Fruit fly (Drosophila melanogaster): ENCODE results near the gene RpS19b.
A peak's percentile ranks its signal among the peaks of the same experiment; 100 is the strongest.

Gene RpS19b

DNA sequence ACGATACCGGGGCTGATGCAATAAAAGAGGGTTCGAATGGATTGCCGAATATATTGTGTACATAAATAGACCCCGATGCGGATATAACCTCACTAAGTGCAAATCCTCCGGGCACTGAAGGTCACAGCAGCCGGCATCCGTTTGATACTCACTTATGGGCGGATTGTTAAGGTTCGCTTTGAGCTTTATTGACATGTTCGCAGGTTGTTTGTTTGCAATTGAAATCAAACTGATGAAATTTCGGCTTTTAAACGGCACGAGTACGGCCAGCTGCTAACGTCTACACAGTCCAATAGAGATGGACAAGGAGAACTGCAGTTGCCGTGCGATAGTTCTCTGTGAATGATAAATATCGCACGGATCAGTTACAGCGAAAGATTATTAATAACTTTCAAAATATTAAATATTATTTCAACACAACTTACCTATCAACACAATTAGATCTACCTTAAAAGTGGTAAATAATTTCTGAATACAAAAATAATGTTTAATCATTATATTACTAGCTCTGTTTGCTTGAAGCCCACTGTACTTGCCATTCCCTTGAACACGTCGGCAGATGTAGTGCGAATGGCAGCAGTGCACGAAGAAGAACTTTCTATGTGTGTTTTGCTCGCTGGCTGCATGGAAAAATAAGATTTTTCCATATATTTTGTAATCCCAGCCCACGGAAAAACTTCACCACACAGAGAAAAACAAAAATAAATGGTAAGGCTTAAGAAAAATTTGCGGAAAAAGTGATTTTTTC lies 24.9 kb upstream of the RpS19b start, which contains the start of the genes GluProRS and AP-1sigma (continued):
- TF ChIP-seq tna (GFP tag; IDR thresholded peaks at IDR 0.05; ENCODE audit: partially characterized antibody) (peak; percentile 76; the same call in 1 of the 2 replicates), CG8478 (optimal IDR thresholded peaks at IDR 0.05) (peak; percentile 69), seq (GFP tag; IDR thresholded peaks at IDR 0.05) (peak; percentile 91), CG3726 (GFP tag; IDR thresholded peaks at IDR 0.05) (peak; percentile 92), Blimp-1 (GFP tag; optimal IDR thresholded peaks at IDR 0.05) (peak; percentile 86), Adf1 (GFP tag; IDR thresholded peaks at IDR 0.05) (peak; percentile 85), Usf (GFP tag; optimal IDR thresholded peaks at IDR 0.05) (peak; percentile 79), Ets97D (GFP tag; optimal IDR thresholded peaks at IDR 0.05) (peak; percentile 78), YL-1 (GFP tag; optimal IDR thresholded peaks at IDR 0.05) (peak; percentile 81), vnd (GFP tag; IDR thresholded peaks at IDR 0.05; ENCODE audit: partially characterized antibody) (peak; percentile 93), esg (GFP tag; conservative IDR thresholded peaks at IDR 0.05) (peak; percentile 95), D19A (tag; optimal IDR thresholded peaks at IDR 0.05) (peak; percentile 73), CG10366 (GFP tag; IDR thresholded peaks at IDR 0.05) (peak; percentile 96), B-H2 (GFP tag; optimal IDR thresholded peaks at IDR 0.05) (peak; percentile 86), run (tag; optimal IDR thresholded peaks at IDR 0.05) (peak; percentile 39), Ptx1 (GFP tag; IDR thresholded peaks at IDR 0.05) (peak; percentile 99), Pdp1 (GFP tag; optimal IDR thresholded peaks at IDR 0.05) (peak; percentile 77 to 92), dati (GFP tag; IDR thresholded peaks at IDR 0.05) (peak; percentile 84), bbx (GFP tag; IDR thresholded peaks at IDR 0.05; ENCODE audit: partially characterized antibody) (peak; percentile 85), CG31365 (tag; optimal IDR thresholded peaks at IDR 0.05) (peak; percentile 32), CG43689 (GFP tag; IDR thresholded peaks at IDR 0.05) (peak; percentile 88), CG32532 (GFP tag; IDR thresholded peaks at IDR 0.05) (peak; percentile 95), mam (GFP tag; optimal IDR thresholded peaks at IDR 0.05) (peak; percentile 90), Hr3 (GFP tag; optimal IDR thresholded peaks at IDR 0.05) (peak; percentile 93), Abd-B (GFP tag; optimal IDR thresholded peaks at IDR 0.05) (peak; percentile 92), CG2116 (GFP tag; optimal IDR thresholded peaks at IDR 0.05) (peak; percentile 70), yki (optimal IDR thresholded peaks at IDR 0.05) (peak; percentile 91), CG11723 (GFP tag; optimal IDR thresholded peaks at IDR 0.05) (peak; percentile 73), CG18599 (GFP tag; optimal IDR thresholded peaks at IDR 0.05) (peak; percentile 89), HmgD (GFP tag; optimal IDR thresholded peaks at IDR 0.05) (peak; percentile 85), CG8765 (GFP tag; IDR thresholded peaks at IDR 0.05) (peak; percentile 96), Dp (GFP tag; optimal IDR thresholded peaks at IDR 0.05) (peak; percentile 14), CG34224 (GFP tag; IDR thresholded peaks at IDR 0.05; ENCODE audit: partially characterized antibody) (peak; percentile 95), Nf-YA (GFP tag; IDR thresholded peaks at IDR 0.05) (peak; percentile 85), Aef1 (GFP tag; IDR thresholded peaks at IDR 0.05) (peak; percentile 95), insv (GFP tag; optimal IDR thresholded peaks at IDR 0.05) (peak in 1 of 2 experiments; percentile 30), CG8944 (GFP tag; optimal IDR thresholded peaks at IDR 0.05) (peak; percentile 86), Bdp1 (GFP tag; optimal IDR thresholded peaks at IDR 0.05) (peak; percentile 72), Sin3A (optimal IDR thresholded peaks at IDR 0.05) (peak; percentile 99), nerfin-2 (GFP tag; IDR thresholded peaks at IDR 0.05; ENCODE audit: partially characterized antibody) (peak; percentile 88), CG18619 (GFP tag; optimal IDR thresholded peaks at IDR 0.05) (peak; percentile 83), HLH3B (GFP tag; IDR thresholded peaks at IDR 0.05) (peak; percentile 97), unpg (GFP tag; optimal IDR thresholded peaks at IDR 0.05) (peak; percentile 90), Sry-β (GFP tag; optimal IDR thresholded peaks at IDR 0.05) (no peak), CG7745 (tag; optimal IDR thresholded peaks at IDR 0.05) (no peak), CG11456 (GFP tag; IDR thresholded peaks at IDR 0.05) (peak; percentile 97), fd102C (GFP tag; optimal IDR thresholded peaks at IDR 0.05) (peak; percentile 59), CG3847 (GFP tag; IDR thresholded peaks at IDR 0.05) (peak; percentile 96), CrebB (tag; optimal IDR thresholded peaks at IDR 0.05) (peak; percentile 67), emc (GFP tag; optimal IDR thresholded peaks at IDR 0.05) (peak; percentile 77)
